Fruit fly (Drosophila melanogaster): ENCODE data around the gene GATAe.

Gene GATAe

DNA sequence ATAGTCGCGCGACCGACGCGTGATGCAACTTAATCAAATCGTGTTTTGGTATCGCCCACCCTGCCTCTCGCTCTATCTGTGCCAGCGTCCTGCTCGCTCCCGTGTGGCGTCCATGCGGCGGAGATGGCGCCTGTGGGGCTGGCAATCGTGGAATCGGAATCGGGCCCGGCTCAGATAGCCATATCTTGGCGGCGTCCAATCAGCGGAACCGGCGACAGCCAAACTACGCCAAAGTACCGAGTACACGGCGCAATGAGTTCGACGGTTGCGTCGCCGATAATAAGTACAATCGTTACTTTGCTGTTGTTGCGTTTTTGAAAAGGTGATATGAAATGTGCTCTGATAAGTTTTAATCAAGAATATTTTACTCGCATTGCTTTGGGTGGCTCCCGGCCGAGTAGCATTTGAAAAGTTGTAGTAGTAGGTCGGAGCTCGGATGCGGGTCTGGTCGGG, 23.1 kb upstream of the GATAe start, which contains the start of gene srp (continued):
- TF ChIP-seq nau (GFP tag; optimal IDR thresholded peaks at IDR 0.05), result no peak
- TF ChIP-seq CG14014 (GFP tag; IDR thresholded peaks at IDR 0.05), result 0 out of 2 replicates have a peak, but pooled peaks have one; percentile 10
- TF ChIP-seq Stat92E (GFP tag; optimal IDR thresholded peaks at IDR 0.05), result no peak
- TF ChIP-seq CG10147 (GFP tag; optimal IDR thresholded peaks at IDR 0.05), result no peak
- TF ChIP-seq emc (GFP tag; optimal IDR thresholded peaks at IDR 0.05), result no peak
- no peak for TF ChIP-seq Gug (GFP tag; IDR thresholded peaks at IDR 0.05)
- TF ChIP-seq CG12219 (GFP tag; optimal IDR thresholded peaks at IDR 0.05), result no peak
- TF ChIP-seq ham (GFP tag; IDR thresholded peaks at IDR 0.05), result no peak
- TF ChIP-seq zfh1 (GFP tag; IDR thresholded peaks at IDR 0.05), result no peak
- TF ChIP-seq tx (GFP tag; optimal IDR thresholded peaks at IDR 0.05), result no peak
- peak in 1 of 2 experiments; percentile 74 for TF ChIP-seq Pdp1 (GFP tag; optimal IDR thresholded peaks at IDR 0.05)
- no peak for TF ChIP-seq CG12071 (GFP tag; optimal IDR thresholded peaks at IDR 0.05)
- no peak for TF ChIP-seq CG18011 (GFP tag; optimal IDR thresholded peaks at IDR 0.05)
- no peak for TF ChIP-seq CG17612 (GFP tag; IDR thresholded peaks at IDR 0.05)
- no peak for TF ChIP-seq scrt (GFP tag; optimal IDR thresholded peaks at IDR 0.05)
- no peak for TF ChIP-seq CG15073 (GFP tag; optimal IDR thresholded peaks at IDR 0.05)
- no peak for TF ChIP-seq wor (GFP tag; IDR thresholded peaks at IDR 0.05)
- TF ChIP-seq ttk (GFP tag; IDR thresholded peaks at IDR 0.05), result no peak
- no peak for TF ChIP-seq Doc2 (GFP tag; IDR thresholded peaks at IDR 0.05)
- no peak for TF ChIP-seq CG17912 (GFP tag; optimal IDR thresholded peaks at IDR 0.05)
- no peak for TF ChIP-seq Sox102F (GFP tag; optimal IDR thresholded peaks at IDR 0.05)
- 0 out of 3 replicates have a peak, but pooled peaks have one; percentile 21 for TF ChIP-seq CG2199 (GFP tag; IDR thresholded peaks at IDR 0.05)
- TF ChIP-seq CG1832 (GFP tag; optimal IDR thresholded peaks at IDR 0.05), result peak; percentile 55
- TF ChIP-seq kay (GFP tag; optimal IDR thresholded peaks at IDR 0.05), result no peak
- no peak for TF ChIP-seq abd-A (tag; optimal IDR thresholded peaks at IDR 0.05)
- no peak for TF ChIP-seq tio (GFP tag; optimal IDR thresholded peaks at IDR 0.05)
- no peak for TF ChIP-seq CG17328 (GFP tag; IDR thresholded peaks at IDR 0.05)
- peak; percentile 49 for TF ChIP-seq sd (tag; optimal IDR thresholded peaks at IDR 0.05)
- no peak for TF ChIP-seq CG16779 (GFP tag; IDR thresholded peaks at IDR 0.05)
- no peak for TF ChIP-seq hbn (GFP tag; IDR thresholded peaks at IDR 0.05; ENCODE audit: partially characterized antibody)
- no peak for TF ChIP-seq bcd (GFP tag; optimal IDR thresholded peaks at IDR 0.05)
- no peak for TF ChIP-seq ap (GFP tag; IDR thresholded peaks at IDR 0.05)
- no peak for TF ChIP-seq trem (tag; optimal IDR thresholded peaks at IDR 0.05)
- no peak for TF ChIP-seq CG6254 (GFP tag; optimal IDR thresholded peaks at IDR 0.05)
- no peak for TF ChIP-seq Ets97D (GFP tag; optimal IDR thresholded peaks at IDR 0.05)
- TF ChIP-seq CG2120 (GFP tag; optimal IDR thresholded peaks at IDR 0.05), result no peak
- no peak for TF ChIP-seq CG14667 (GFP tag; IDR thresholded peaks at IDR 0.05)
- TF ChIP-seq BEAF-32 (GFP tag; optimal IDR thresholded peaks at IDR 0.05), result no peak
- TF ChIP-seq CG2129 (GFP tag; IDR thresholded peaks at IDR 0.05; ENCODE audit: partially characterized antibody), result no peak
- TF ChIP-seq D19B (GFP tag; optimal IDR thresholded peaks at IDR 0.05), result no peak
- TF ChIP-seq trh (GFP tag; optimal IDR thresholded peaks at IDR 0.05), result no peak
- TF ChIP-seq pum (GFP tag; optimal IDR thresholded peaks at IDR 0.05), result no peak
- TF ChIP-seq vvl (GFP tag; IDR thresholded peaks at IDR 0.05), result no peak
- TF ChIP-seq CG10274 (GFP tag; optimal IDR thresholded peaks at IDR 0.05), result no peak
- TF ChIP-seq CG8388 (GFP tag; optimal IDR thresholded peaks at IDR 0.05), result no peak
- TF ChIP-seq MBD-R2 (GFP tag; IDR thresholded peaks at IDR 0.05), result no peak
- no peak for TF ChIP-seq CG12391 (tag; optimal IDR thresholded peaks at IDR 0.05)
- peak; percentile 100 for TF ChIP-seq cwo (GFP tag; optimal IDR thresholded peaks at IDR 0.05)
- TF ChIP-seq CG31388 (GFP tag; optimal IDR thresholded peaks at IDR 0.05), result no peak
- no peak for TF ChIP-seq CG2889 (GFP tag; IDR thresholded peaks at IDR 0.05)
- TF ChIP-seq NC2β (GFP tag; optimal IDR thresholded peaks at IDR 0.05), result no peak

Measured in whole organism, embryonic.